Worm (Caenorhabditis elegans) whole organism, L2 larva: ENCODE results near the gene Y60C6A.2.

Experiments
- nhr-11 ChIP-seq: fragments of 150-350 bp; optimal IDR thresholded peaks from 2 replicates; lab custom pipeline; 2014; ENCODE audit warnings: missing biosample characterization, missing genetic modification characterization
- nhr-21 ChIP-seq: fragments of 150-350 bp; optimal IDR thresholded peaks from 2 replicates; lab custom pipeline; 2014; ENCODE audit warnings: missing biosample characterization, missing genetic modification characterization
- unc-62 ChIP-seq: fragments of 150-350 bp; optimal IDR thresholded peaks from 2 replicates; lab custom pipeline; 2014; ENCODE audit warnings: missing biosample characterization, missing genetic modification reagents, missing genetic modification characterization
- ztf-11 ChIP-seq: sonication (generic microtip); optimal IDR thresholded peaks from 2 replicates; lab custom pipeline; 2017; ENCODE audit warnings: missing biosample characterization, missing genetic modification characterization

DNA sequence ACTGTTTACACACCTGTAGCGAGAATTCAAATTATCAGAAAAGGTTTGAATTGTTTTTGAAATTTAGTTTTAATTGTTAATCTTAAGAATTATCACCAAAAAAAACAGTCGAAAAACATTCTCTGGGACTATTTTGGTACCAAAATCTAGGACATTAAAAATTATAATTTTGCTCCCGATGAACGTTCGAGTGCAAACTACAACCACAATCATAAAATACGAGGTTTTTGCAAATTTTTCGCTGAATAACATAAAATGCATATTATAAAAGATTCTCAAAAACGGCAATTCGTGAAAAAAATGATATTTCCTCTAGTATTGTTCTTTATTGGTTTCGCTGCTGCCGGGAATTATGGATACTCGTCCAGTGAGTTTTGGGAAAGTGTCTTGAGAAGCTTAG is 5.1 kb upstream of the Y60C6A.2 start, which contains the start of gene R02F11.12:
- no peak for TF ChIP-seq ztf-11
- no peak for TF ChIP-seq unc-62
- no peak for TF ChIP-seq nhr-11 (tag; lab: Kevin White, UChicago)
- no peak for TF ChIP-seq nhr-21 (tag; lab: Kevin White, UChicago)
